Fruit fly (Drosophila melanogaster): ENCODE measurements around the gene CG32240.

Gene CG32240

dm6 chr3L:4363887-4364794, 17.3 kb downstream of the CG32240 start, which contains the start of the genes Cip4 and mRpS6 (continued):
- TF ChIP-seq Doc3 (GFP tag; IDR thresholded peaks at IDR 0.05; ENCODE audit: partially characterized antibody) (peak; percentile 49; the same call in 1 of the 3 replicates), Taf1 (GFP tag; IDR thresholded peaks at IDR 0.05) (peak; percentile 63), Jarid2 (GFP tag; optimal IDR thresholded peaks at IDR 0.05) (peak; percentile 90), Myb (GFP tag; optimal IDR thresholded peaks at IDR 0.05) (no peak), Dll (GFP tag; IDR thresholded peaks at IDR 0.05; ENCODE audit: partially characterized antibody) (peak; percentile 65), chif (GFP tag; optimal IDR thresholded peaks at IDR 0.05) (peak in 1 of 2 experiments; percentile 46), CG17912 (GFP tag; optimal IDR thresholded peaks at IDR 0.05) (no peak), aop (GFP tag; IDR thresholded peaks at IDR 0.05) (peak; percentile 75; the same call in 1 of the 2 replicates), ranshi (GFP tag; IDR thresholded peaks at IDR 0.05) (0 out of 2 replicates have a peak, but pooled peaks have one; percentile 41), ewg (GFP tag; optimal IDR thresholded peaks at IDR 0.05) (peak; percentile 68), Xbp1 (GFP tag; optimal IDR thresholded peaks at IDR 0.05) (peak; percentile 90), CG8765 (GFP tag; IDR thresholded peaks at IDR 0.05) (peak; percentile 66), ERR (GFP tag; optimal IDR thresholded peaks at IDR 0.05) (no peak), h (optimal IDR thresholded peaks at IDR 0.05) (no peak), lola (GFP tag; optimal IDR thresholded peaks at IDR 0.05) (peak in 1 of 3 experiments; percentile 80), CG12744 (GFP tag; optimal IDR thresholded peaks at IDR 0.05) (peak; percentile 47), CG5245 (GFP tag; optimal IDR thresholded peaks at IDR 0.05) (no peak), rib (GFP tag; IDR thresholded peaks at IDR 0.05) (peak; percentile 53), CG1529 (GFP tag; optimal IDR thresholded peaks at IDR 0.05) (peak; percentile 56), mirr (GFP tag; optimal IDR thresholded peaks at IDR 0.05) (no peak), hb (GFP tag; IDR thresholded peaks at IDR 0.05; ENCODE audit: partially characterized antibody) (no peak), klu (GFP tag; IDR thresholded peaks at IDR 0.05) (peak; percentile 59; the same call in 1 of the 2 replicates), ATbp (GFP tag; optimal IDR thresholded peaks at IDR 0.05) (peak; percentile 69), ab (GFP tag; optimal IDR thresholded peaks at IDR 0.05) (no peak), Pdp1 (GFP tag; optimal IDR thresholded peaks at IDR 0.05) (peak; percentile 54 to 92), Dbx (GFP tag; IDR thresholded peaks at IDR 0.05) (peak; percentile 62; the same call in 1 of the 3 replicates), CG1602 (GFP tag; optimal IDR thresholded peaks at IDR 0.05) (peak; percentile 83), CG11504 (tag; optimal IDR thresholded peaks at IDR 0.05) (no peak), odd (GFP tag; optimal IDR thresholded peaks at IDR 0.05) (peak; percentile 47), exex (tag; optimal IDR thresholded peaks at IDR 0.05) (peak; percentile 45), corto (GFP tag; optimal IDR thresholded peaks at IDR 0.05) (peak; percentile 47), CG7928 (GFP tag; optimal IDR thresholded peaks at IDR 0.05) (no peak), Oaz (GFP tag; IDR thresholded peaks at IDR 0.05) (peak; percentile 77), unpg (GFP tag; optimal IDR thresholded peaks at IDR 0.05) (peak; percentile 86), Six4 (GFP tag; optimal IDR thresholded peaks at IDR 0.05) (peak; percentile 61), CG14710 (tag; optimal IDR thresholded peaks at IDR 0.05) (peak; percentile 51)

- TF ChIP-seq Elba2 (GFP tag; optimal IDR thresholded peaks at IDR 0.05), result peak; percentile 93
- no peak for TF ChIP-seq Hey (tag; optimal IDR thresholded peaks at IDR 0.05)
- TF ChIP-seq Neu2 (GFP tag; optimal IDR thresholded peaks at IDR 0.05; ENCODE audit: borderline replicate concordance), result peak; percentile 79
- TF ChIP-seq peb (GFP tag; IDR thresholded peaks at IDR 0.05), result no peak
- no peak for TF ChIP-seq salm (tag; optimal IDR thresholded peaks at IDR 0.05)
- TF ChIP-seq Meics (GFP tag; optimal IDR thresholded peaks at IDR 0.05), result no peak
- TF ChIP-seq bsh (GFP tag; optimal IDR thresholded peaks at IDR 0.05), result peak in 1 of 2 experiments; percentile 4
- no peak for TF ChIP-seq ato (GFP tag; IDR thresholded peaks at IDR 0.05; ENCODE audit: partially characterized antibody)
- no peak for TF ChIP-seq CG11696 (GFP tag; IDR thresholded peaks at IDR 0.05)
- TF ChIP-seq Rx (GFP tag; IDR thresholded peaks at IDR 0.05), result no peak
- no peak for TF ChIP-seq Dref (GFP tag; IDR thresholded peaks at IDR 0.05)
- TF ChIP-seq Trl (optimal IDR thresholded peaks at IDR 0.05), result peak; percentile 22 to 71
- TF ChIP-seq Trl (GFP tag; optimal IDR thresholded peaks at IDR 0.05), result no peak
- peak; percentile 44 for TF ChIP-seq yki (optimal IDR thresholded peaks at IDR 0.05)
- TF ChIP-seq CG15479 (GFP tag; optimal IDR thresholded peaks at IDR 0.05), result peak; percentile 78
Observed at dm6 chr3L:4363484-4363883, 17.9 kb downstream of the CG32240 start.

All from whole organism, embryonic.